Fruit fly (Drosophila melanogaster): ENCODE results near the gene eIF3e.

Gene eIF3e

dm6 chr3L:16811908-16812307 lies 25.2 kb upstream of the eIF3e start:
- TF ChIP-seq CG7045 (GFP tag; optimal IDR thresholded peaks at IDR 0.05): no peak
- no peak for TF ChIP-seq Hr96 (GFP tag; optimal IDR thresholded peaks at IDR 0.05)
- TF ChIP-seq Mnt (GFP tag; optimal IDR thresholded peaks at IDR 0.05): no peak
- no peak for TF ChIP-seq CG14711 (tag; optimal IDR thresholded peaks at IDR 0.05)
- TF ChIP-seq Crg-1 (GFP tag; optimal IDR thresholded peaks at IDR 0.05): no peak
- TF ChIP-seq cnc (optimal IDR thresholded peaks at IDR 0.05): no peak
- no peak for TF ChIP-seq cic (GFP tag; optimal IDR thresholded peaks at IDR 0.05)
- TF ChIP-seq CG12768 (GFP tag; optimal IDR thresholded peaks at IDR 0.05): no peak
- no peak for TF ChIP-seq CG33017 (tag; optimal IDR thresholded peaks at IDR 0.05)
- no peak for TF ChIP-seq kay (GFP tag; ENCODE audit: borderline replicate concordance)
- no peak for TF ChIP-seq CG11617 (GFP tag; optimal IDR thresholded peaks at IDR 0.05)
- no peak for TF ChIP-seq CG1620 (GFP tag; optimal IDR thresholded peaks at IDR 0.05)
- no peak for TF ChIP-seq CG5204 (GFP tag; optimal IDR thresholded peaks at IDR 0.05)
- no peak for TF ChIP-seq tj (GFP tag; optimal IDR thresholded peaks at IDR 0.05)
- TF ChIP-seq CG7101 (tag; optimal IDR thresholded peaks at IDR 0.05): no peak
- no peak for TF ChIP-seq pad (GFP tag; optimal IDR thresholded peaks at IDR 0.05)
- TF ChIP-seq ovo (GFP tag; optimal IDR thresholded peaks at IDR 0.05): no peak
- no peak for TF ChIP-seq Clk (GFP tag; optimal IDR thresholded peaks at IDR 0.05)
- no peak for TF ChIP-seq toe (GFP tag; optimal IDR thresholded peaks at IDR 0.05)
- TF ChIP-seq bab1 (GFP tag; optimal IDR thresholded peaks at IDR 0.05): no peak

dm6 chr3L:16810512-16810911 lies 23.8 kb upstream of the eIF3e start:
- TF ChIP-seq Clk (GFP tag; optimal IDR thresholded peaks at IDR 0.05) (no peak), Mnt (GFP tag; optimal IDR thresholded peaks at IDR 0.05) (no peak), cic (GFP tag; optimal IDR thresholded peaks at IDR 0.05) (no peak), toe (GFP tag; optimal IDR thresholded peaks at IDR 0.05) (no peak), CG14711 (tag; optimal IDR thresholded peaks at IDR 0.05) (no peak), pad (GFP tag; optimal IDR thresholded peaks at IDR 0.05) (no peak), bab1 (GFP tag; optimal IDR thresholded peaks at IDR 0.05) (no peak), Hr96 (GFP tag; optimal IDR thresholded peaks at IDR 0.05) (no peak), Crg-1 (GFP tag; optimal IDR thresholded peaks at IDR 0.05) (no peak), tj (GFP tag; optimal IDR thresholded peaks at IDR 0.05) (no peak), CG5204 (GFP tag; optimal IDR thresholded peaks at IDR 0.05) (no peak), CG7101 (tag; optimal IDR thresholded peaks at IDR 0.05) (no peak), ovo (GFP tag; optimal IDR thresholded peaks at IDR 0.05) (no peak), CG11617 (GFP tag; optimal IDR thresholded peaks at IDR 0.05) (no peak), CG33017 (tag; optimal IDR thresholded peaks at IDR 0.05) (no peak), CG1620 (GFP tag; optimal IDR thresholded peaks at IDR 0.05) (no peak), CG7045 (GFP tag; optimal IDR thresholded peaks at IDR 0.05) (no peak), kay (GFP tag; ENCODE audit: borderline replicate concordance) (no peak), cnc (optimal IDR thresholded peaks at IDR 0.05) (no peak), CG12768 (GFP tag; optimal IDR thresholded peaks at IDR 0.05) (no peak)

- TF ChIP-seq ovo (GFP tag; optimal IDR thresholded peaks at IDR 0.05): peak; percentile 97
- TF ChIP-seq Crg-1 (GFP tag; optimal IDR thresholded peaks at IDR 0.05): peak; percentile 45
- no peak for TF ChIP-seq CG33017 (tag; optimal IDR thresholded peaks at IDR 0.05)
- TF ChIP-seq bab1 (GFP tag; optimal IDR thresholded peaks at IDR 0.05): peak; percentile 9
- TF ChIP-seq CG1620 (GFP tag; optimal IDR thresholded peaks at IDR 0.05): peak; percentile 2
- TF ChIP-seq CG14711 (tag; optimal IDR thresholded peaks at IDR 0.05): no peak
- peak; percentile 4 for TF ChIP-seq tj (GFP tag; optimal IDR thresholded peaks at IDR 0.05)
- peak; percentile 99 for TF ChIP-seq Mnt (GFP tag; optimal IDR thresholded peaks at IDR 0.05)
Observed at dm6 chr3L:16808139-16808538, 21.4 kb upstream of the eIF3e start.

dm6 chr3L:16807558-16807957 lies 20.8 kb upstream of the eIF3e start, which contains the start of gene CG9674:
Gene CG9674, minus strand, starts transcription at chr3L:16807731.
- no peak for TF ChIP-seq Clk (GFP tag; optimal IDR thresholded peaks at IDR 0.05)
- TF ChIP-seq CG11617 (GFP tag; optimal IDR thresholded peaks at IDR 0.05): no peak
- TF ChIP-seq Mnt (GFP tag; optimal IDR thresholded peaks at IDR 0.05): no peak
- TF ChIP-seq toe (GFP tag; optimal IDR thresholded peaks at IDR 0.05): no peak
- TF ChIP-seq tj (GFP tag; optimal IDR thresholded peaks at IDR 0.05): no peak

- no peak for TF ChIP-seq pad (GFP tag; optimal IDR thresholded peaks at IDR 0.05)
- peak; percentile 5 for TF ChIP-seq ovo (GFP tag; optimal IDR thresholded peaks at IDR 0.05)
- TF ChIP-seq CG11617 (GFP tag; optimal IDR thresholded peaks at IDR 0.05): peak; percentile 75
- TF ChIP-seq Mnt (GFP tag; optimal IDR thresholded peaks at IDR 0.05): no peak
- TF ChIP-seq CG7101 (tag; optimal IDR thresholded peaks at IDR 0.05): peak; percentile 9
- peak; percentile 7 for TF ChIP-seq Clk (GFP tag; optimal IDR thresholded peaks at IDR 0.05)
- TF ChIP-seq CG12768 (GFP tag; optimal IDR thresholded peaks at IDR 0.05): peak; percentile 42
- TF ChIP-seq CG7045 (GFP tag; optimal IDR thresholded peaks at IDR 0.05): peak; percentile 76
- TF ChIP-seq CG33017 (tag; optimal IDR thresholded peaks at IDR 0.05): peak; percentile 53
- no peak for TF ChIP-seq CG1620 (GFP tag; optimal IDR thresholded peaks at IDR 0.05)
- no peak for TF ChIP-seq Hr96 (GFP tag; optimal IDR thresholded peaks at IDR 0.05)
Observed at dm6 chr3L:16806823-16807325, 20.1 kb upstream of the eIF3e start.

dm6 chr3L:16805806-16806719 lies 19.3 kb upstream of the eIF3e start:
- TF ChIP-seq ovo (GFP tag; optimal IDR thresholded peaks at IDR 0.05): no peak
- TF ChIP-seq CG12768 (GFP tag; optimal IDR thresholded peaks at IDR 0.05): no peak
- TF ChIP-seq CG1620 (GFP tag; optimal IDR thresholded peaks at IDR 0.05): no peak
- TF ChIP-seq cic (GFP tag; optimal IDR thresholded peaks at IDR 0.05): no peak
- TF ChIP-seq CG7045 (GFP tag; optimal IDR thresholded peaks at IDR 0.05): peak; percentile 60
- TF ChIP-seq bab1 (GFP tag; optimal IDR thresholded peaks at IDR 0.05): no peak
- TF ChIP-seq Clk (GFP tag; optimal IDR thresholded peaks at IDR 0.05): no peak
- no peak for TF ChIP-seq cnc (optimal IDR thresholded peaks at IDR 0.05)
- TF ChIP-seq kay (GFP tag; ENCODE audit: borderline replicate concordance): peak; percentile 46
- no peak for TF ChIP-seq toe (GFP tag; optimal IDR thresholded peaks at IDR 0.05)
- TF ChIP-seq CG14711 (tag; optimal IDR thresholded peaks at IDR 0.05): peak; percentile 18
- TF ChIP-seq Mnt (GFP tag; optimal IDR thresholded peaks at IDR 0.05): no peak
- TF ChIP-seq Crg-1 (GFP tag; optimal IDR thresholded peaks at IDR 0.05): no peak
- peak; percentile 46 for TF ChIP-seq Hr96 (GFP tag; optimal IDR thresholded peaks at IDR 0.05)
- peak; percentile 65 for TF ChIP-seq pad (GFP tag; optimal IDR thresholded peaks at IDR 0.05)
- peak; percentile 15 for TF ChIP-seq CG7101 (tag; optimal IDR thresholded peaks at IDR 0.05)
- no peak for TF ChIP-seq CG11617 (GFP tag; optimal IDR thresholded peaks at IDR 0.05)
- TF ChIP-seq CG5204 (GFP tag; optimal IDR thresholded peaks at IDR 0.05): peak; percentile 54
- no peak for TF ChIP-seq tj (GFP tag; optimal IDR thresholded peaks at IDR 0.05)
- TF ChIP-seq CG33017 (tag; optimal IDR thresholded peaks at IDR 0.05): peak; percentile 69
